Worm (Caenorhabditis elegans) whole organism, young adult: ENCODE measurements around the gene nspd-7.

Source experiments
- B0336.3 ChIP-seq: fragments of 200-800 bp; sonication (Bioruptor generic); IDR thresholded peaks from 2 replicates; pipeline ENCODE4 v1.3.6; 2022; ENCODE audit warnings: missing genetic modification characterization, missing compliant biosample characterization
- T26A5.8 ChIP-seq: sonication (generic microtip); optimal IDR thresholded peaks from 2 replicates; lab custom pipeline; 2016; ENCODE audit warnings: missing genetic modification characterization, missing compliant biosample characterization
- Y53G8AR.9 ChIP-seq: fragments of 200-800 bp; sonication (Bioruptor generic); conservative IDR thresholded peaks from 2 replicates; pipeline ENCODE4 v1.3.6; 2022; ENCODE audit warnings: missing genetic modification reagents, missing genetic modification characterization, missing compliant biosample characterization
- ama-1 ChIP-seq, 3 experiments: fragments of 150-350 bp in 1 of 3; sonication (generic microtip) in 2 of 3; optimal IDR thresholded peaks; 2 replicates each; lab custom pipeline; 2014 to 2018; ENCODE audit warnings: missing biosample characterization in 2 of 3, missing genetic modification characterization in 2 of 3, missing genetic modification reagents in 2 of 3
- ets-4 ChIP-seq: fragments of 200-800 bp; sonication (Bioruptor generic); optimal IDR thresholded peaks from 2 replicates; lab custom pipeline; 2018; ENCODE audit warnings: mild to moderate bottlenecking, missing genetic modification characterization, missing compliant biosample characterization
- hmg-1.2 ChIP-seq: fragments of 200-800 bp; sonication (Bioruptor generic); IDR thresholded peaks from 2 replicates; pipeline ENCODE4 v1.3.6; 2022; ENCODE audit warnings: missing genetic modification reagents, missing genetic modification characterization, missing compliant biosample characterization
- mes-4 ChIP-seq: sonication (generic microtip); optimal IDR thresholded peaks from 2 replicates; lab custom pipeline; 2016; ENCODE audit warnings: missing genotype, missing genetic modification characterization, missing compliant biosample characterization
- sea-2 ChIP-seq: fragments of 200-800 bp; sonication (Bioruptor generic); IDR thresholded peaks from 2 replicates; pipeline ENCODE4 v1.3.6; 2022; ENCODE audit warnings: missing genetic modification characterization, missing compliant biosample characterization
- snpc-1.3 ChIP-seq: sonication (generic microtip); optimal IDR thresholded peaks from 2 replicates; lab custom pipeline; 2017; ENCODE audit warnings: missing genetic modification characterization, mild to moderate bottlenecking, missing compliant biosample characterization, antibody characterized with exemption, moderate library complexity, missing genotype, missing genetic modification reagents; ENCODE audit not compliant: insufficient read depth
- unc-62 ChIP-seq: fragments of 150-350 bp; optimal IDR thresholded peaks from 2 replicates; lab custom pipeline; 2014; ENCODE audit warnings: missing biosample characterization, missing genetic modification reagents, missing genetic modification characterization

ce11 chrIV:10310329-10310728, 41.3 kb upstream of the nspd-7 start, which contains the start of gene R09E10.8:
- TF ChIP-seq sea-2 = no peak
- TF ChIP-seq ama-1 (optimal IDR thresholded peaks at IDR 0.05; lab: Kevin White, UChicago) = no peak
- no peak for TF ChIP-seq ama-1 (GFP tag; optimal IDR thresholded peaks at IDR 0.05; lab: Kevin White, UChicago)
- no peak for TF ChIP-seq snpc-1.3 (tag; lab: Kevin White, UChicago)
- no peak for TF ChIP-seq B0336.3 (GFP tag; lab: Robert Waterston, UW)
- TF ChIP-seq hmg-1.2 (GFP tag; lab: Robert Waterston, UW) = no peak
- TF ChIP-seq mes-4 (tag; lab: Kevin White, UChicago) = no peak
- no peak for TF ChIP-seq unc-62
- TF ChIP-seq ets-4 (GFP tag; lab: Kevin White, UChicago) = no peak
- no peak for TF ChIP-seq T26A5.8
- TF ChIP-seq Y53G8AR.9 (GFP tag; lab: Robert Waterston, UW) = no peak
